Worm (Caenorhabditis elegans) whole organism, mixed stage, embryonic: ENCODE results near the gene polh-1.

ENCODE experiments used
- M03D4.4 ChIP-seq: sonication (generic microtip); optimal IDR thresholded peaks from 2 replicates; lab custom pipeline; 2017; ENCODE audit warnings: mild to moderate bottlenecking, missing genetic modification characterization, missing compliant biosample characterization
- bed-3 ChIP-seq: fragments of 200-800 bp; sonication (Bioruptor generic); optimal IDR thresholded peaks from 3 replicates; lab custom pipeline; 2018; ENCODE audit warnings: mild to moderate bottlenecking, missing genetic modification characterization, moderate library complexity, missing compliant biosample characterization
- blmp-1 ChIP-seq: fragments of 150-350 bp; optimal IDR thresholded peaks from 2 replicates; lab custom pipeline; 2014; ENCODE audit warnings: missing biosample characterization, missing genetic modification characterization
- ceh-39 ChIP-seq: fragments of 150-350 bp; optimal IDR thresholded peaks from 2 replicates; lab custom pipeline; 2014; ENCODE audit warnings: missing biosample characterization, missing genetic modification characterization
- ceh-43 ChIP-seq: fragments of 200-800 bp; sonication (Bioruptor generic); optimal IDR thresholded peaks from 2 replicates; lab custom pipeline; 2018; ENCODE audit warnings: mild to moderate bottlenecking, missing genetic modification characterization, moderate library complexity, missing compliant biosample characterization
- ceh-83 ChIP-seq: fragments of 200-800 bp; sonication (Bioruptor generic); optimal IDR thresholded peaks from 2 replicates; lab custom pipeline; 2018; ENCODE audit warnings: mild to moderate bottlenecking, missing genetic modification characterization, missing compliant biosample characterization
- ces-1 ChIP-seq: fragments of 150-350 bp; optimal IDR thresholded peaks from 2 replicates; lab custom pipeline; 2014; ENCODE audit warnings: missing biosample characterization, missing genetic modification reagents, missing genetic modification characterization
- cnd-1 ChIP-seq: fragments of 200-800 bp; sonication (Bioruptor generic); optimal IDR thresholded peaks from 2 replicates; lab custom pipeline; 2018; ENCODE audit warnings: mild to moderate bottlenecking, missing genetic modification characterization, missing compliant biosample characterization
- drap-1 ChIP-seq: fragments of 200-800 bp; sonication (Bioruptor generic); optimal IDR thresholded peaks from 3 replicates; lab custom pipeline; 2018; ENCODE audit warnings: mild to moderate bottlenecking, missing genetic modification characterization, missing compliant biosample characterization
- elt-1 ChIP-seq: sonication (generic microtip); optimal IDR thresholded peaks from 2 replicates; lab custom pipeline; 2017; ENCODE audit warnings: missing genetic modification characterization, mild to moderate bottlenecking, missing compliant biosample characterization, antibody characterized with exemption, moderate library complexity, borderline replicate concordance; ENCODE audit not compliant: insufficient read depth
- elt-3 ChIP-seq: fragments of 150-350 bp; optimal IDR thresholded peaks from 2 replicates; lab custom pipeline; 2014; ENCODE audit warnings: missing biosample characterization, missing genetic modification characterization
- flh-1 ChIP-seq: fragments of 200-800 bp; sonication (Bioruptor generic); optimal IDR thresholded peaks from 2 replicates; lab custom pipeline; 2018; ENCODE audit warnings: mild to moderate bottlenecking, missing genetic modification characterization, moderate library complexity, missing compliant biosample characterization
- ham-2 ChIP-seq: fragments of 200-800 bp; sonication (Bioruptor generic); optimal IDR thresholded peaks from 2 replicates; lab custom pipeline; 2018; ENCODE audit warnings: mild to moderate bottlenecking, missing genetic modification characterization, missing compliant biosample characterization
- hlh-1 ChIP-seq: fragments of 150-350 bp; optimal IDR thresholded peaks from 2 replicates; lab custom pipeline; 2014; ENCODE audit warnings: missing biosample characterization, missing genetic modification reagents, missing genetic modification characterization
- lin-13 ChIP-seq: fragments of 150-350 bp; optimal IDR thresholded peaks from 2 replicates; lab custom pipeline; 2014; ENCODE audit warnings: missing biosample characterization, missing genetic modification characterization
- lin-32 ChIP-seq: fragments of 200-800 bp; sonication (Bioruptor generic); optimal IDR thresholded peaks from 2 replicates; lab custom pipeline; 2018; ENCODE audit warnings: mild to moderate bottlenecking, missing genetic modification characterization, missing compliant biosample characterization
- lsy-2 ChIP-seq: fragments of 150-350 bp; optimal IDR thresholded peaks from 2 replicates; lab custom pipeline; 2014; ENCODE audit warnings: missing biosample characterization, missing genetic modification characterization
- mab-5 ChIP-seq: fragments of 150-350 bp; optimal IDR thresholded peaks from 2 replicates; lab custom pipeline; 2014; ENCODE audit warnings: missing biosample characterization, missing genetic modification characterization
- mep-1 ChIP-seq: fragments of 150-350 bp; optimal IDR thresholded peaks from 2 replicates; lab custom pipeline; 2017; ENCODE audit warnings: missing biosample characterization, missing genetic modification reagents, missing genetic modification characterization, inconsistent platforms
- mls-2 ChIP-seq: sonication (generic microtip); optimal IDR thresholded peaks from 2 replicates; lab custom pipeline; 2016; ENCODE audit warnings: mild to moderate bottlenecking, missing genetic modification characterization, moderate library complexity, missing compliant biosample characterization
- nhr-12 ChIP-seq: fragments of 150-350 bp; optimal IDR thresholded peaks from 2 replicates; lab custom pipeline; 2014; ENCODE audit warnings: missing biosample characterization, missing genetic modification characterization
- nhr-2 ChIP-seq: fragments of 150-350 bp; optimal IDR thresholded peaks from 2 replicates; lab custom pipeline; 2014; ENCODE audit warnings: missing biosample characterization, missing genetic modification characterization
- nhr-237 ChIP-seq: fragments of 150-350 bp; optimal IDR thresholded peaks from 2 replicates; lab custom pipeline; 2014; ENCODE audit warnings: missing biosample characterization, missing genetic modification characterization
- nhr-28 ChIP-seq: fragments of 150-350 bp; optimal IDR thresholded peaks from 2 replicates; lab custom pipeline; 2014; ENCODE audit warnings: missing biosample characterization, missing genetic modification characterization
- nhr-76 ChIP-seq: sonication (generic microtip); optimal IDR thresholded peaks from 2 replicates; lab custom pipeline; 2017; ENCODE audit warnings: missing biosample characterization, missing genetic modification characterization
- pha-4 ChIP-seq: fragments of 150-350 bp; optimal IDR thresholded peaks from 2 replicates; lab custom pipeline; 2018; ENCODE audit warnings: missing biosample characterization, missing genetic modification reagents, missing genetic modification characterization
- sem-2 ChIP-seq: fragments of 200-800 bp; sonication (Bioruptor generic); optimal IDR thresholded peaks from 2 replicates; lab custom pipeline; 2018; ENCODE audit warnings: mild to moderate bottlenecking, missing genetic modification characterization, missing compliant biosample characterization
- snpc-4 ChIP-seq: fragments of 150-350 bp; optimal IDR thresholded peaks from 2 replicates; lab custom pipeline; 2014; ENCODE audit warnings: missing biosample characterization, missing genetic modification characterization
- sptf-1 ChIP-seq: sonication (generic microtip); optimal IDR thresholded peaks from 2 replicates; lab custom pipeline; 2017; ENCODE audit warnings: mild to moderate bottlenecking, missing genetic modification characterization, moderate library complexity, missing compliant biosample characterization
- tbx-8 ChIP-seq: fragments of 200-800 bp; sonication (Bioruptor generic); optimal IDR thresholded peaks from 2 replicates; lab custom pipeline; 2018; ENCODE audit warnings: mild to moderate bottlenecking, missing genetic modification characterization, moderate library complexity, missing compliant biosample characterization
- unc-120 ChIP-seq: sonication (generic microtip); optimal IDR thresholded peaks from 2 replicates; lab custom pipeline; 2017; ENCODE audit warnings: missing genetic modification characterization, missing compliant biosample characterization; ENCODE audit not compliant: poor library complexity, severe bottlenecking
- unc-39 ChIP-seq: fragments of 150-350 bp; optimal IDR thresholded peaks from 2 replicates; lab custom pipeline; 2014; ENCODE audit warnings: missing biosample characterization, missing genetic modification characterization
- unc-62 ChIP-seq: fragments of 150-350 bp; optimal IDR thresholded peaks from 2 replicates; lab custom pipeline; 2014; ENCODE audit warnings: missing biosample characterization, missing genetic modification reagents, missing genetic modification characterization
- zip-8 ChIP-seq: fragments of 150-350 bp; optimal IDR thresholded peaks from 2 replicates; lab custom pipeline; 2014; ENCODE audit warnings: missing biosample characterization, missing genetic modification characterization
- ztf-11 ChIP-seq: fragments of 150-350 bp; optimal IDR thresholded peaks from 2 replicates; lab custom pipeline; 2014; ENCODE audit warnings: missing biosample characterization, missing genetic modification characterization

The polh-1 gene

DNA sequence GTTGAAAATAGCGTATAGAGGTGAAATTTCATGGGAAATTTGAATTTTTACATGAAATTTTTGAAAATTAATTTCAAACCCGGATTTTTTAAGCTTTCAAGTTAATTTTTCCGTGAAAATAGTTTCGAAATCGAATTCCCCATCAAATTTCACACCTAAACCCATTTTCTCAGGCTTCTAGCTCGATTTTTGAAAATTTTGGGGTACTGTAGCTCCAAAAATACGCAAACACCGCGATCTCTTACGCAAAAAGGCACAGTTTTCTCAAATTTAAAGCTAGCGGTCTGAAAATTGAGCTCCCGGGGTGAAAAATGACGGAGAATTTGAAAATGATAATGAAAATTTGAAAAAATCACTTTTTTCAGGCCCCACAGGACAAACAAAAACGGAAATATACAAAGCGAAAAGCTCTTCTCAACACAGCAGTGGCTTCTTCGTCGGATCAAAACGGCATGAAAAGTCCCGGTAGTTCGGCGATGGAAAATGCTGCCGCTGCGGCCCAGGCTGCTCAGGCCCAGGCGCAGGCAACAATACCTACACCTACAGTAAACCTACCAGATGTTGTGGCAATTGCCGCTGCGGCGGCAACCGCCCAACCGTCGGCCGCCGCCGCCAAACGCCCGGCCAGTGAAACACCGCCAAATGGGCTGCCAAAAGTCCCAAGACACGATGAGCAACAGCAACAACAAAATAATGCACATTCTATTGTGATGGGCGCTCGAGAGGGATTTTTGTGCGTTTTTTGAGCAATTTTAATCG, 21.1 kb downstream of the polh-1 start:
- TF ChIP-seq mep-1 (tag; lab: Kevin White, UChicago) (no peak), lsy-2 (tag; lab: Kevin White, UChicago) (peak; percentile 3), hlh-1 (tag; lab: Kevin White, UChicago) (no peak), lin-13 (tag; lab: Kevin White, UChicago) (peak; percentile 11), mls-2 (tag; lab: Kevin White, UChicago) (no peak), unc-39 (tag; lab: Kevin White, UChicago) (no peak), pha-4 (tag; lab: Kevin White, UChicago) (no peak), tbx-8 (GFP tag; lab: Kevin White, UChicago) (no peak), unc-62 (no peak)

- peak; percentile 65 for TF ChIP-seq lin-13 (tag; lab: Kevin White, UChicago)
- peak; percentile 61 for TF ChIP-seq lsy-2 (tag; lab: Kevin White, UChicago)
- no peak for TF ChIP-seq blmp-1
- TF ChIP-seq nhr-76 = no peak
Measured at ce11 chrIII:1927230-1927629, 22.8 kb downstream of the polh-1 start.

DNA sequence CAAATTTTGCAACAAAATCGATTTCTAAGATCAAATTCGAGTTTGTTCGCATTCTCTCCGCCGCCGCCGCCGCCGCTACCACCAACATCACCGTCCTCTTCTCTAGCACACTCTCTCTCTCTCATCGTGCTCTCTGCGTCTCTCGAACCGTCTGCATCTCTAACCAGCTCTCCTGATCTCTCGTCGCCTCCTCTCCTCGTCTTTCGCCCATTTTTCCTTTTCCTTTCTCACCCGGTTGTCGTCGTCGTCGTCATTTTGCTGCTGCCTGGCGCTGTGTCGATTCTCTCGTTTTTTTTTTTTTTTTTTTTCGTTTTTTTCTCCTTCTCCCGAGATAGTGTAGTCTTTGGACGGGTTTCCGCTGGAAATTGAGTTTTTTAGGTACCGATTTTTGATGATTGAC, 23.6 kb downstream of the polh-1 start:
- TF ChIP-seq snpc-4 (tag; lab: Kevin White, UChicago) = no peak
- no peak for TF ChIP-seq unc-120
- TF ChIP-seq drap-1 (GFP tag; lab: Kevin White, UChicago) = no peak
- no peak for TF ChIP-seq nhr-28
- TF ChIP-seq pha-4 (tag; lab: Kevin White, UChicago) = peak; percentile 98
- no peak for TF ChIP-seq M03D4.4
- TF ChIP-seq cnd-1 = no peak
- TF ChIP-seq mls-2 (tag; lab: Kevin White, UChicago) = no peak
- TF ChIP-seq nhr-12 (tag; lab: Kevin White, UChicago) = peak; percentile 70
- peak; percentile 18 for TF ChIP-seq ztf-11 (tag; lab: Kevin White, UChicago)
- TF ChIP-seq lsy-2 (tag; lab: Kevin White, UChicago) = peak; percentile 51
- TF ChIP-seq nhr-76 = no peak
- TF ChIP-seq ces-1 (GFP tag; lab: Kevin White, UChicago) = peak; percentile 81
- TF ChIP-seq tbx-8 (GFP tag; lab: Kevin White, UChicago) = no peak
- TF ChIP-seq hlh-1 (tag; lab: Kevin White, UChicago) = peak; percentile 40
- TF ChIP-seq flh-1 (GFP tag; lab: Kevin White, UChicago) = no peak
- TF ChIP-seq nhr-2 = peak; percentile 25
- no peak for TF ChIP-seq mep-1 (tag; lab: Kevin White, UChicago)
- no peak for TF ChIP-seq unc-39 (tag; lab: Kevin White, UChicago)
- TF ChIP-seq bed-3 = no peak
- TF ChIP-seq lin-13 (tag; lab: Kevin White, UChicago) = peak; percentile 63
- TF ChIP-seq unc-62 = peak; percentile 57
- TF ChIP-seq sem-2 (GFP tag; lab: Kevin White, UChicago) = no peak
- TF ChIP-seq nhr-237 (tag; lab: Kevin White, UChicago) = peak; percentile 61
- TF ChIP-seq mab-5 (tag; lab: Kevin White, UChicago) = peak; percentile 0
- TF ChIP-seq elt-3 (tag; lab: Kevin White, UChicago) = peak; percentile 76
- TF ChIP-seq elt-1 = peak; percentile 19
- TF ChIP-seq zip-8 (tag; lab: Kevin White, UChicago) = no peak
- peak; percentile 65 for TF ChIP-seq blmp-1
- no peak for TF ChIP-seq ceh-43 (GFP tag; lab: Kevin White, UChicago)
- TF ChIP-seq ceh-83 (GFP tag; lab: Kevin White, UChicago) = no peak
- TF ChIP-seq ceh-39 = no peak
- TF ChIP-seq sptf-1 = peak; percentile 21
- TF ChIP-seq lin-32 = no peak
- no peak for TF ChIP-seq ham-2 (GFP tag; lab: Kevin White, UChicago)

- TF ChIP-seq unc-39 (tag; lab: Kevin White, UChicago) = no peak
- TF ChIP-seq, all 35 proteins: peak for 0
Measured at ce11 chrIII:1925786-1926185, 24.3 kb downstream of the polh-1 start.
